Worm (Caenorhabditis elegans): ENCODE data around the gene kdp-1.

The kdp-1 gene

DNA sequence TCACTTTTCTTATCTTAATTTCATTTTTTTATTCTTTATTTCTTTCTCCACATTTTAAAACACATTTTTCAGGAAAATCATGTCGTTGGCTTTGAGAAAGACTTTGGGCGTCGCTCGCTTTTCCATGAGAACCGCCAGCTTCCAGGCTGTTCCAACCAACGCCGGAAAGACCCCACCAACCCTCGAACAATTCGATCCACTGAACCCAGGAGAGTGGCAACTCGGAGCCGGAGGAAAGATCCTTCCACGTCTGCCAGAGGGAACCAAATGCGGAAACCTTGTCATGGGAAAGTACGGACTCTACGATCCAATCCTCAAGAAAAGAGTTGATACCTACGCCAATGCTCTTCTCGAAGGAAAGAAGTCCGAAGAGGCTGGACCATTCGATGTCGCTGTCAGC lies at the start of gene kdp-1:
Gene kdp-1 (plus strand): TSS at position 80 of the 400 bp plus-strand sequence.
- no peak for TF ChIP-seq hmbx-1 (tag; optimal IDR thresholded peaks at IDR 0.05)
- TF ChIP-seq F13C5.2 (tag; optimal IDR thresholded peaks at IDR 0.05): no peak
- TF ChIP-seq ceh-36 (tag; optimal IDR thresholded peaks at IDR 0.05): no peak
- TF ChIP-seq sea-1 (GFP tag; conservative IDR thresholded peaks at IDR 0.05): no peak
- TF ChIP-seq tra-4 (tag; optimal IDR thresholded peaks at IDR 0.05): no peak
- TF ChIP-seq flt-1 (GFP tag; IDR thresholded peaks at IDR 0.05): no peak
- no peak for TF ChIP-seq hmg-4 (GFP tag; optimal IDR thresholded peaks at IDR 0.05)
- TF ChIP-seq B0310.2 (tag; optimal IDR thresholded peaks at IDR 0.05): no peak
- TF ChIP-seq hnd-1 (tag; optimal IDR thresholded peaks at IDR 0.05): no peak

DNA sequence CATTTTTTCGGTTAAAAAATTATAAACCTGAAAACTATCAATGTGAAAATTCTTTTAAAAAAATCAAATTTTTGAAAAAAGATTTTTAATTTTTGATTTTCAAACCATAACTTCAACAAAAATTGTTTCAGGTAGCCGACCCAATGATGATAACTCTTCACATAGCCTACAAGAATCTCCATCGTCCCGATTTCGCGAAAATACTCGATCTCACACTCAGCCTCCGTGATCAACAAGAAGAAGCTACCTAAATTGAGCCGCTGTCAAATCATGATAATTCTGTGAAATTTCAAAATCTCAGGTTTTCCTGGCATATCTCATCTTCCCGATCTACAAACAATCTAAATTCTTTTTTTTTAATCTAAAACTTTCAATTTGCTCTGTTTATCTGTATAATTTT lies 49.7 kb upstream of the kdp-1 start:
- TF ChIP-seq pes-1 (GFP tag; IDR thresholded peaks at IDR 0.05) (no peak), ceh-13 (GFP tag; optimal IDR thresholded peaks at IDR 0.05) (no peak), F13C5.2 (tag; optimal IDR thresholded peaks at IDR 0.05) (no peak), B0310.2 (tag; optimal IDR thresholded peaks at IDR 0.05) (no peak), ama-1 (optimal IDR thresholded peaks at IDR 0.05) (no peak), sea-1 (GFP tag; conservative IDR thresholded peaks at IDR 0.05) (no peak), hmbx-1 (tag; optimal IDR thresholded peaks at IDR 0.05) (no peak), tbx-37 (GFP tag; conservative IDR thresholded peaks at IDR 0.05) (no peak), tbx-11 (GFP tag; IDR thresholded peaks at IDR 0.05) (no peak), aly-1 (tag; optimal IDR thresholded peaks at IDR 0.05) (no peak), scrt-1 (GFP tag; IDR thresholded peaks at IDR 0.05) (no peak), tra-4 (tag; optimal IDR thresholded peaks at IDR 0.05) (no peak), hnd-1 (tag; optimal IDR thresholded peaks at IDR 0.05) (no peak)

DNA sequence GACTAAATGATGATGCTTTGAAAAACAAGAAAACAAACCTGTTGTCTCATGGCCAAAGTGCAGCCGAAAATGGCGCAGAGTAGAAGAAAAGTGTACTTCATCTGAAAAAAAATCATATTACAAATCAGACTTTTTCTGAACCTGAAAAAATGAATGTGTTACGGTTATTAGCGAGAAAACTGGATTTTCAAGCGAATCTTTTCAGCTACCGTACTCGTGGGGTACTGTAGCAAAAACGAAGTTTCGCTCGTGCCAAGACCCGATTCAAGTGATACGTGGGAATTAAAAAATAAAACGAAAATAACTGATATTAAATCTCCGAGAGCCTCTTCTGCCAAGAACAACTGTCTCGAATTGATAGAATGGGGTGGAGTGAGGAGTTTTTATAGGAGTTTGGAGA lies 47.8 kb upstream of the kdp-1 start, which contains the start of gene ttr-51:
Gene ttr-51 (minus strand): TSS at position 101 of the 400 bp plus-strand sequence.
- TF ChIP-seq hmg-4 (GFP tag; optimal IDR thresholded peaks at IDR 0.05) (no peak), ceh-36 (tag; optimal IDR thresholded peaks at IDR 0.05) (no peak), ama-1 (optimal IDR thresholded peaks at IDR 0.05) (no peak), B0310.2 (tag; optimal IDR thresholded peaks at IDR 0.05) (no peak), F13C5.2 (tag; optimal IDR thresholded peaks at IDR 0.05) (no peak)

DNA sequence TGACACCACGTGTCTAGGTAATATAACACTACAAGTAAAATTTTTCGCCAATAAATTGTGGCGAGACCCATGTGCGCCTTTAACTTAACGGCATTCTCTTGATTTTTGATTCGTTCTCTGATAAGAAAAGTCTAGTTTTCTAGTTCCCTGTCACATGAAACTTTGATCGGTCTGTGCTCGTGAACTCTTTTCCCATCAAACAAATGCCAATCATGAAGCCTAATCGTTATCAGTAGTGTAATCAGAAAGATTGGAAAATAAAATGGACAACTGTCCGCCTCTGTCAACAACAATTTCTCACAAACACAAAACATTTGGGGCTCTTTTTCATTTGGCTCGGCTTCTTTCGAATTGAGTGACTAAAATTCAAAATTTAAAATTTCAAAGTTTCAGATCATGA lies 46.1 kb upstream of the kdp-1 start, which contains the start of gene ttr-45:
Gene ttr-45 (plus strand): TSS at position 385 of the 400 bp plus-strand sequence.
- TF ChIP-seq ama-1 (optimal IDR thresholded peaks at IDR 0.05) (no peak), aly-1 (tag; optimal IDR thresholded peaks at IDR 0.05) (no peak), flt-1 (GFP tag; IDR thresholded peaks at IDR 0.05) (no peak), ets-7 (tag; optimal IDR thresholded peaks at IDR 0.05) (no peak), tra-4 (tag; optimal IDR thresholded peaks at IDR 0.05) (no peak), scrt-1 (GFP tag; IDR thresholded peaks at IDR 0.05) (no peak), ceh-13 (GFP tag; optimal IDR thresholded peaks at IDR 0.05) (no peak), ceh-36 (tag; optimal IDR thresholded peaks at IDR 0.05) (no peak), hnd-1 (tag; optimal IDR thresholded peaks at IDR 0.05) (no peak), hmbx-1 (tag; optimal IDR thresholded peaks at IDR 0.05) (no peak), sea-1 (GFP tag; conservative IDR thresholded peaks at IDR 0.05) (no peak)

DNA sequence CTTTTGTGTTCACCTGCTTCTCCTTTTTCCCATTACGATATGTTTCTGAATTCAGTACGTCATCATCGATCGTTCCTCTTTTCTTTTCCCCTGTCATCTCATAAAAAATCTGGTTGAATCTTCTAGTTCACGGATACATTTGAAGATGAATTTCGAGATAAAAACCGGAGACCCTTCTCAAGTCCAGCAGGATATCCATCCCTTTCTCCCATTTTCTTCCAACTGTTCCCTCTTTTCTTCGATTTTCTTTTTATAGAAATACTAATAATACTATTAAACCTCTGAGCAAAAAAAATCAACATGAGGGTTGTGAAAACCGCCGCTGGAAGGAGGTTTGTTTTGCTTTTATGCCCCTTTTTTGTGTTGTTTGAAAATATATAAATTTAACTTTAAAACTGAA lies 44.1 kb upstream of the kdp-1 start, which contains the start of gene bus-12:
Gene bus-12 (plus strand): TSS at position 301 of the 400 bp plus-strand sequence.
- TF ChIP-seq hmg-4 (GFP tag; optimal IDR thresholded peaks at IDR 0.05) (no peak), flt-1 (GFP tag; IDR thresholded peaks at IDR 0.05) (no peak), ama-1 (optimal IDR thresholded peaks at IDR 0.05) (no peak), tra-4 (tag; optimal IDR thresholded peaks at IDR 0.05) (no peak), sea-1 (GFP tag; conservative IDR thresholded peaks at IDR 0.05) (no peak), B0310.2 (tag; optimal IDR thresholded peaks at IDR 0.05) (no peak), ets-7 (tag; optimal IDR thresholded peaks at IDR 0.05) (no peak), ceh-13 (GFP tag; optimal IDR thresholded peaks at IDR 0.05) (no peak), hmbx-1 (tag; optimal IDR thresholded peaks at IDR 0.05) (no peak), scrt-1 (GFP tag; IDR thresholded peaks at IDR 0.05) (no peak), tbx-37 (GFP tag; conservative IDR thresholded peaks at IDR 0.05) (no peak), pes-1 (GFP tag; IDR thresholded peaks at IDR 0.05) (no peak), hnd-1 (tag; optimal IDR thresholded peaks at IDR 0.05) (no peak), ceh-36 (tag; optimal IDR thresholded peaks at IDR 0.05) (no peak), F13C5.2 (tag; optimal IDR thresholded peaks at IDR 0.05) (no peak), aly-1 (tag; optimal IDR thresholded peaks at IDR 0.05) (no peak), tbx-11 (GFP tag; IDR thresholded peaks at IDR 0.05) (no peak)

DNA sequence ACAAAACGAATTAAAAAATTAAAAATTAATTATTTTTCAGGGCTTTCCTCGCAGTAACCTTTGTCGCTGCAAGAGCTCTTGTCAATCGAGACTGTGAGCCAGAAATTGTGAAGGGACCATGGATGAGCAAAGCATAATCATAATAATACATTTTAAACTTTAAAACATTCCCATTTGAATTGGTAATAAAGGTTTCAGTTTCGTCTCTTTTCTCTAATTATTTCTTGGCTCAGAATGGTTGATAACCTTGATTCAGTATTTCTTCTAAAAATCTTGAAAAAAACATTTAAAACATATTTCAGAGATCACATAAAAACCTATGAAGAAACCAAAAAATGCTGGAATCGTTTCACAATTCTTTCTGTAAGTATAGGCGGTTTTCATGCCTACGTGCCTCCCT lies 41.1 kb upstream of the kdp-1 start, which contains the start of gene JC8.16:
Gene JC8.16 (plus strand): TSS at position 301 of the 400 bp plus-strand sequence.
- TF ChIP-seq B0310.2 (tag; optimal IDR thresholded peaks at IDR 0.05) (no peak), ceh-36 (tag; optimal IDR thresholded peaks at IDR 0.05) (no peak), tbx-37 (GFP tag; conservative IDR thresholded peaks at IDR 0.05) (no peak), F13C5.2 (tag; optimal IDR thresholded peaks at IDR 0.05) (no peak), ceh-13 (GFP tag; optimal IDR thresholded peaks at IDR 0.05) (no peak), tra-4 (tag; optimal IDR thresholded peaks at IDR 0.05) (no peak), scrt-1 (GFP tag; IDR thresholded peaks at IDR 0.05) (no peak)

DNA sequence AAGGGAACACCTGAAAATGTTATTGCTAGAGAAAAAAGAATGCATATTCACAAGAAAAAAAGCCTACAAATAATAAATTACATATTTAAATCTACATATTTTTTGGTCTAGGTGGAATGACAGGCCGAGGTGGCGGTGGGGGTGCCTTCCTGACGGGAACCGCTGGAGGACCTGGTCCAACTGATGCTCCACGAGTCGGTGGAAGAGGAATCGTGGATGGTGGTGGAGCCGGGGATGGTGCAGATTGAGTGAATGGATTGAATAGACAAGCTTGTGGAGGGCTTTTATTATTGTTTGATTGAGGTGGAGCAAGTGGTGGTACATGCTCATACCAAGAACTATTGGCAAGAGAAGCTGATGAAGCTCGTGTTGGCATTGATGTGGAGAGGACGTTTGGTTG lies 38.2 kb upstream of the kdp-1 start:
- TF ChIP-seq tra-4 (tag; optimal IDR thresholded peaks at IDR 0.05) (no peak), hmbx-1 (tag; optimal IDR thresholded peaks at IDR 0.05) (no peak), sea-1 (GFP tag; conservative IDR thresholded peaks at IDR 0.05) (no peak), ama-1 (optimal IDR thresholded peaks at IDR 0.05) (no peak), hnd-1 (tag; optimal IDR thresholded peaks at IDR 0.05) (no peak), pes-1 (GFP tag; IDR thresholded peaks at IDR 0.05) (no peak), ceh-13 (GFP tag; optimal IDR thresholded peaks at IDR 0.05) (no peak), aly-1 (tag; optimal IDR thresholded peaks at IDR 0.05) (no peak)

DNA sequence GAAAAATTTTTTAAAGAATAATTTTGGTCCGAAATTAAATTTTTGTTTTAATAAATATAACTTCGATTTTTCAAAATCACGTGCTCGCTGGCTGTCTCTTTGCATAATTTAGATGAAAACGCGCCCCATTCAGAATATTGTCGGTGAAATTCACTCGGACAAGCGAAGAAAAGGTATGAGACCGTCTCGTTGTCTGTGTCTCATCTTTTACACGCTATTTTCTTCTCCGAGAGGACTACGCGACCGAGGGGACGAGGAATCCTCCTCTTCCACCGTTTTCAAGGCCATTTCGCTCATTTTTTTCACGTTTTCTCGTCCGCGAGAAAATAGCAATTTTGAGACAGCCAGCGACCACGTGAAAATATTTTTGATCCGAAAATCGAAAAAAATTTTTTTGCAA lies 37.1 kb upstream of the kdp-1 start:
- TF ChIP-seq tbx-37 (GFP tag; conservative IDR thresholded peaks at IDR 0.05): peak; percentile 40; the same call in 1 of the 2 replicates
